Worm (Caenorhabditis elegans) whole organism, early embryonic: ENCODE data around the gene lrx-1.

Source experiments
- B0310.2 ChIP-seq: sonication (generic microtip); optimal IDR thresholded peaks from 2 replicates; lab custom pipeline; 2016; ENCODE audit warnings: mild to moderate bottlenecking, missing genetic modification characterization, missing compliant biosample characterization
- F13C5.2 ChIP-seq: sonication (generic microtip); optimal IDR thresholded peaks from 2 replicates; lab custom pipeline; 2017; ENCODE audit warnings: mild to moderate bottlenecking, missing genetic modification characterization, inconsistent platforms, missing compliant biosample characterization
- aly-1 ChIP-seq: sonication (generic microtip); optimal IDR thresholded peaks from 2 replicates; lab custom pipeline; 2016; ENCODE audit warnings: missing genetic modification characterization, missing compliant biosample characterization
- ama-1 ChIP-seq: fragments of 150-350 bp; optimal IDR thresholded peaks from 2 replicates; lab custom pipeline; 2014
- ceh-13 ChIP-seq: fragments of 200-800 bp; sonication (Bioruptor generic); optimal IDR thresholded peaks from 2 replicates; lab custom pipeline; 2018; ENCODE audit warnings: mild to moderate bottlenecking, missing genetic modification characterization, missing compliant biosample characterization
- ceh-36 ChIP-seq: sonication (generic microtip); optimal IDR thresholded peaks from 2 replicates; lab custom pipeline; 2016; ENCODE audit warnings: missing genetic modification characterization, inconsistent platforms, missing compliant biosample characterization
- ets-7 ChIP-seq: sonication (generic microtip); optimal IDR thresholded peaks from 2 replicates; lab custom pipeline; 2016; ENCODE audit warnings: missing genotype, missing genetic modification characterization, missing compliant biosample characterization
- flt-1 ChIP-seq: fragments of 200-800 bp; sonication (Bioruptor generic); IDR thresholded peaks from 2 replicates; pipeline ENCODE4 v1.3.6; 2022; ENCODE audit warnings: missing genetic modification characterization, missing compliant biosample characterization
- hmbx-1 ChIP-seq: sonication (generic microtip); optimal IDR thresholded peaks from 2 replicates; lab custom pipeline; 2016; ENCODE audit warnings: mild to moderate bottlenecking, missing genetic modification characterization, missing compliant biosample characterization
- hmg-4 ChIP-seq: fragments of 200-800 bp; sonication (Bioruptor generic); optimal IDR thresholded peaks from 2 replicates; lab custom pipeline; 2018; ENCODE audit warnings: mild to moderate bottlenecking, missing genetic modification characterization, missing compliant biosample characterization
- hnd-1 ChIP-seq: sonication (generic microtip); optimal IDR thresholded peaks from 2 replicates; lab custom pipeline; 2016; ENCODE audit warnings: missing genetic modification characterization, missing compliant biosample characterization
- pes-1 ChIP-seq: fragments of 200-800 bp; sonication (Bioruptor generic); IDR thresholded peaks from 2 replicates; pipeline ENCODE4 v1.3.6; 2022; ENCODE audit warnings: missing genetic modification reagents, missing genetic modification characterization, missing compliant biosample characterization
- scrt-1 ChIP-seq: fragments of 200-800 bp; sonication (Bioruptor generic); IDR thresholded peaks from 2 replicates; pipeline ENCODE4 v1.3.6; 2022; ENCODE audit warnings: missing genetic modification characterization, missing compliant biosample characterization
- sea-1 ChIP-seq: fragments of 200-800 bp; sonication (Bioruptor generic); conservative IDR thresholded peaks from 2 replicates; pipeline ENCODE4 v1.3.6; 2022; ENCODE audit warnings: missing genetic modification characterization, missing compliant biosample characterization
- tbx-11 ChIP-seq: fragments of 200-800 bp; sonication (Bioruptor generic); IDR thresholded peaks from 2 replicates; pipeline ENCODE4 v1.3.6; 2022; ENCODE audit warnings: missing genetic modification characterization, missing compliant biosample characterization
- tbx-37 ChIP-seq: fragments of 200-800 bp; sonication (Bioruptor generic); conservative IDR thresholded peaks from 2 replicates; pipeline ENCODE4 v1.3.6; 2022; ENCODE audit warnings: missing genetic modification reagents, missing genetic modification characterization, missing compliant biosample characterization
- tra-4 ChIP-seq: sonication (generic microtip); optimal IDR thresholded peaks from 2 replicates; lab custom pipeline; 2017; ENCODE audit warnings: missing genetic modification characterization, missing compliant biosample characterization

The lrx-1 gene

DNA sequence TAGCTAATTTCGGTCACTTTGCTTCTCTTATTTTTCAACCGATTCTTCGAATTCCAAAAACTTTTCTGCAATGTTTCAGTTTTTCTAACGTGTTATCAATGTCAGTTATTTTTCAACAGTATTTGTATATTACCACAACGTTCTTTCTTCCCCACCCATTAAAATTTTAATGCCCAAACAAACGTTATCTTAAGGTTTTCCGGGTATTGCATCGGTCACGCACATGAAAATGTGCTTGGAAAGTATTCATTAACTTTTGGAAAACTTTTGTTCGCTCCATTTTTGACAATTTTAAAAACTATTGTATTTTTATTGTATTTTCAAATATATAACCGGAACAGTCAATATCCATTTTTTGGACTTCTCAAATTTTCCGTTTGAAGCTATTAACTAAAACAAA lies 43.8 kb downstream of the lrx-1 start:
- TF ChIP-seq hmg-4 (GFP tag; lab: Kevin White, UChicago) (no peak), aly-1 (tag; lab: Kevin White, UChicago) (no peak), hnd-1 (no peak), F13C5.2 (no peak), tbx-11 (GFP tag; lab: Robert Waterston, UW) (no peak), hmbx-1 (tag; lab: Kevin White, UChicago) (no peak), pes-1 (GFP tag; lab: Robert Waterston, UW) (no peak), ceh-13 (GFP tag; lab: Kevin White, UChicago) (no peak), ets-7 (tag; lab: Kevin White, UChicago) (no peak), ama-1 (lab: Kevin White, UChicago) (no peak), tbx-37 (GFP tag; lab: Robert Waterston, UW) (no peak), B0310.2 (no peak), ceh-36 (tag; lab: Kevin White, UChicago) (no peak), flt-1 (GFP tag; lab: Robert Waterston, UW) (no peak)

DNA sequence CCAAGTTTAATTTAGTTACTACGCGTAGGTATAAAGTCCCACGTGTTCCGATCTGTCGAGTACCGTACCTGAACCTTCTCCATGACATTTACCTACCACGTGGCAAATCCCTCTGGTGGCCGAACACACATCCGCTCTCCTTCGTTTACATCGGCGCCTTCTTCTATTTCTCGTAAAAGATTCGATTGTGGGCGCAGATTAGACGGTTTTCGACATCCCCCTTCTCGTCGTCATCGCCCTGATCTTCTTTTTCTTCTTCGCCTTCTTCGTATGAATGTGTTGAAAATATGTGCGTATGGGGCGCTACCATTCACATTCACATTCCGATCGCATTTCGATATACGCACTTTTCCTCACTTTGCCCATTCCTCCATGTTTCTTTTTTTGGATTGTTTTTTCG lies 44.4 kb downstream of the lrx-1 start:
- no peak for TF ChIP-seq ets-7 (tag; lab: Kevin White, UChicago)
- TF ChIP-seq scrt-1: no peak
- no peak for TF ChIP-seq ama-1 (lab: Kevin White, UChicago)
- TF ChIP-seq hmg-4 (GFP tag; lab: Kevin White, UChicago): no peak
- TF ChIP-seq tra-4: no peak
- no peak for TF ChIP-seq aly-1 (tag; lab: Kevin White, UChicago)
- TF ChIP-seq ceh-36 (tag; lab: Kevin White, UChicago): no peak
- TF ChIP-seq hnd-1: no peak
- no peak for TF ChIP-seq flt-1 (GFP tag; lab: Robert Waterston, UW)
- no peak for TF ChIP-seq tbx-11 (GFP tag; lab: Robert Waterston, UW)
- TF ChIP-seq ceh-13 (GFP tag; lab: Kevin White, UChicago): no peak
- TF ChIP-seq hmbx-1 (tag; lab: Kevin White, UChicago): no peak

DNA sequence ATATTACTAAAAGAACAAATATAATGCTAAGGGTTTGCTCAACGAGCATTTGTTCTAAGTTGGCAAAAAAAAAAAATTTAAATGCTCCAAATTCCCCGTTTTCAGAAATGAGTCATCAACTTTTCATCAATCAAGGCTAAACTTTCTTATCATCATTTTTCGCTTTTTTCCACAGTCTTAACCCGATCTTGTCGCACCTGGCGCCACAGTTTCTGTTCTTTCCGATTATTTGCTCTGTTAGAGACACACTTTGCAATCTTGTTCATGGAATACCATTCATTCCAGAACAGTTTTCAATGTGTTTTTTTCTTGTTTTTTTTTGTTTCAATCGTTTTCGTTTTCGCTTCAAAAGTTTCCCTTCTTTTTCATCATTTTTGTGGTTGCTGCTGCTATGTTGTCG lies 45.8 kb downstream of the lrx-1 start:
- TF ChIP-seq tbx-37 (GFP tag; lab: Robert Waterston, UW) (no peak), ets-7 (tag; lab: Kevin White, UChicago) (no peak), ama-1 (lab: Kevin White, UChicago) (no peak), B0310.2 (no peak), aly-1 (tag; lab: Kevin White, UChicago) (no peak), hmbx-1 (tag; lab: Kevin White, UChicago) (no peak), sea-1 (no peak)

DNA sequence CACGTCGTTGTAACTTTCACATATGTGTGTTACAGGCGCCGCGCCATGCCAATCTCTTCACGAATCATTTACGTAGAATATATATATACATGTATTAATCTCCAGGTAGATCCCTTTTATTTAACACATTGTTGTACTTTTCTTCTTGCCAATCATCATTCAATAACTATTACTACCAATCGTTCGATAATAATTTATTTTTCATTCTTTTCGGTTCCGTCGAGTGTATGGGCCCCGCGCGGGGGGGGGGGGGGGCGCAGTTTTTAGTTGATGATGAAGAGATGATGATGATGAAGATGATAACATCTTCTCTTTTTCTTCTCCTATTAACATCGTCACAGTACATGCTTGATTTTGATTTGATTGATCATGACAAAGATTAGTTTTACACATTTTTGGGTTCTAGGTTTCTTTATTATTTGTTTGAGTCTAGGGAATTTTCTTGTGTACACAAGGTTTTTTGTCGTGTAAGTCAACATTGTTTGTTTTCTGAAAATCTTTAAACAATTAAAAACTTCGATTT lies 46.9 kb downstream of the lrx-1 start:
- TF ChIP-seq ceh-36 (tag; lab: Kevin White, UChicago) (no peak), ets-7 (tag; lab: Kevin White, UChicago) (no peak), aly-1 (tag; lab: Kevin White, UChicago) (no peak), hmbx-1 (tag; lab: Kevin White, UChicago) (no peak), flt-1 (GFP tag; lab: Robert Waterston, UW) (no peak), B0310.2 (no peak), pes-1 (GFP tag; lab: Robert Waterston, UW) (no peak), tra-4 (no peak), sea-1 (no peak), F13C5.2 (no peak), tbx-37 (GFP tag; lab: Robert Waterston, UW) (no peak), hnd-1 (no peak), ceh-13 (GFP tag; lab: Kevin White, UChicago) (no peak), tbx-11 (GFP tag; lab: Robert Waterston, UW) (no peak), ama-1 (lab: Kevin White, UChicago) (no peak), hmg-4 (GFP tag; lab: Kevin White, UChicago) (no peak)

DNA sequence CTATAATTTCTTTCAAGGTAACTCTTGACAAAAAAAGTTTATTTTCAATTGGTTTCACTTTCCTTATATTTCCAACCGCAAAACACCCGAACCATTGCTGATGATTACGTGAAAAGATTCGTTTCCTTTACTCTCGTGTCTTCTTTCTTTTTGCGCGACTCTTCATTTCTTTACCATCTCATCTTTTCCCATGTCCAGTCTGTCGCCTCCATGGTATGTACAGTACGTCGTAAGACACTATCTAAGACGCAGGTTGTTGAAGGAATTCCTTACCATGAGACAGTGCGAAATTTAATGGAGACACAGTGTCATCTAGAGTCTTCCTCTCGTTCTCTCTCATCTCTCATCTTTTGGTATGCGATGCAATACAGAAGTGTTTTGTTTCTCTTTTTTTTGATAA lies 47.8 kb downstream of the lrx-1 start:
- TF ChIP-seq scrt-1 (no peak), B0310.2 (no peak), aly-1 (tag; lab: Kevin White, UChicago) (no peak), tbx-11 (GFP tag; lab: Robert Waterston, UW) (no peak), hmg-4 (GFP tag; lab: Kevin White, UChicago) (no peak)

DNA sequence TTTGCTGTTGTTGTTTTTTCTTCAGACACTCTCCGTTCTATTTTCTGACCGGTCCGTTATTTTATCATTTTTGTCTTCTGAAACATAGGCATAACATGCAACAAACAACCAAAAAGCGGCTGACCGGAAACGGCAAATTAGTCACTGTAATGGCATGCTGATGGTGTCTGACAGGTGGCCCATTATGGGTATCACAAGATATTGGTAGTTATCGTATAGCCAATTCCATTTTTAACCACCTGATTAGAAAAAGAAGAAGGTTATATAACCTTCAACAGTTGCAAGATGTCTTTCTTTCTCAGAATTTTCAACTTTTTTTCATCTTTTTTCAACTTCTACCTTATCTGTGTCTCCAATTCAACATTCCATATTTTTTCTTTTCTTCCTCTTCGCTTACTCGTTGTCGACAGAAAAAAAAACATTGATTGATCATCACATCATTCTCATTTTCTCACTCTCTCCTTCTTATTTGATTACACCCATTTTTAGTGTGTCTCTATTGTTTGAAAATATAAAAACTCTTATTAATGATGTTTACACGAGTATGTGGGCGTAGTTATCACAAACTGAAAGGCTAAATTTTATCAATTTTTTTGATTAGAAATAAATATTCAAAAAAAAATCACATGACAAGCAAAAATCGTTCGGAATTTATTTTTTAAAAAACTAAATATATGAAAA lies 48.5 kb downstream of the lrx-1 start:
- TF ChIP-seq tbx-37 (GFP tag; lab: Robert Waterston, UW) (no peak), B0310.2 (no peak), aly-1 (tag; lab: Kevin White, UChicago) (no peak), tra-4 (no peak), F13C5.2 (no peak), ama-1 (lab: Kevin White, UChicago) (no peak), hmg-4 (GFP tag; lab: Kevin White, UChicago) (no peak), pes-1 (GFP tag; lab: Robert Waterston, UW) (no peak), ceh-13 (GFP tag; lab: Kevin White, UChicago) (no peak), flt-1 (GFP tag; lab: Robert Waterston, UW) (no peak), tbx-11 (GFP tag; lab: Robert Waterston, UW) (no peak)

DNA sequence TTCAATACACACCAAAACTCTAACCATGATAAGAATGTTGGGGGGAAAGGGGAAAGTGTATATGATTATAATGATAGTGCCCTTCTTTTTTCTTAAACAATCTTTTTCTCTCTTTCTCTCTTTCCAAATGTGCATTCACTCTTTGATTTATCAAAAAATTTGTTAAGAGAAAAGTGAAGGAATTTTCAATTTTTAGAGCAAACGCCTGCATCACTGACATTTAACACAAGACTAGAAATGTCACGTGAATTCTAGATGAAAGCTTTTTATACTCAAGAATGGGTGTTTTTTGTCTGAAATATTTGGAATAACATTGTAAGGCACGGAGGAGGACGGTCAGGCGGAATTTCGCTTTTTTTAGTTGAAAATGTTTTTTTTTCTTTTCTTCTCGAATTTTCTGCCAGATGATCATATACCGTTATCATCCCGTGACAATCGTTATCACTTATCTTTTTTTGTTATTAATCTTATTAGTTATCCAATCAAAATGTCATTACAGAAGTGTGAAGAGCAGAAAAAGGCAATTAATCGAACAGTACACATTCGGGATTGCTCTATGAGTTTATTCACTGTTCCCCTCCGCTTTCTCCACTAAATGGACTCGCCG lies 49.7 kb downstream of the lrx-1 start, which contains the start of the genes frm-7 and F55C5.17:
frm-7 (plus strand) TSS at position 500 of the 607 bp plus-strand sequence.
F55C5.17 (plus strand) TSS at position 557 of the 607 bp plus-strand sequence.
- TF ChIP-seq ceh-36 (tag; lab: Kevin White, UChicago) (no peak), pes-1 (GFP tag; lab: Robert Waterston, UW) (no peak), aly-1 (tag; lab: Kevin White, UChicago) (no peak), F13C5.2 (no peak), tbx-37 (GFP tag; lab: Robert Waterston, UW) (no peak), tra-4 (no peak), ama-1 (lab: Kevin White, UChicago) (no peak), scrt-1 (no peak), hmbx-1 (tag; lab: Kevin White, UChicago) (no peak), hnd-1 (no peak), sea-1 (no peak), ets-7 (tag; lab: Kevin White, UChicago) (no peak), tbx-11 (GFP tag; lab: Robert Waterston, UW) (no peak), flt-1 (GFP tag; lab: Robert Waterston, UW) (no peak), hmg-4 (GFP tag; lab: Kevin White, UChicago) (no peak)
